Worm (Caenorhabditis elegans): ENCODE data around the gene Y42H9B.3.

Y42H9B.3 gene

ce11 chrIV:7988385-7988784 is 23.8 kb downstream of the Y42H9B.3 start, which contains the start of gene col-115:
Gene col-115, plus strand, starts transcription at chrIV:7988685.
- TF ChIP-seq tbx-2 (tag; optimal IDR thresholded peaks at IDR 0.05), result no peak
- no peak for TF ChIP-seq hlh-6 (tag; optimal IDR thresholded peaks at IDR 0.05)
- no peak for TF ChIP-seq ceh-34 (tag; optimal IDR thresholded peaks at IDR 0.05)
- no peak for TF ChIP-seq sdc-2 (tag; optimal IDR thresholded peaks at IDR 0.05)
- TF ChIP-seq ahr-1 (tag; optimal IDR thresholded peaks at IDR 0.05), result no peak
- TF ChIP-seq ttx-3 (tag; optimal IDR thresholded peaks at IDR 0.05), result no peak
- TF ChIP-seq odd-2 (tag; optimal IDR thresholded peaks at IDR 0.05), result no peak

- TF ChIP-seq mec-3 (tag; optimal IDR thresholded peaks at IDR 0.05; ENCODE audit: borderline replicate concordance), result no peak
- no peak for TF ChIP-seq sox-2 (GFP tag; IDR thresholded peaks at IDR 0.05)
- no peak for TF ChIP-seq F13H6.1 (tag; optimal IDR thresholded peaks at IDR 0.05)
- TF ChIP-seq madf-2 (tag; optimal IDR thresholded peaks at IDR 0.05), result no peak
- no peak for TF ChIP-seq ceh-9 (tag; optimal IDR thresholded peaks at IDR 0.05)
- TF ChIP-seq hlh-15 (tag; optimal IDR thresholded peaks at IDR 0.05), result no peak
- no peak for TF ChIP-seq ceh-2 (tag; optimal IDR thresholded peaks at IDR 0.05)
- TF ChIP-seq pax-1 (tag; optimal IDR thresholded peaks at IDR 0.05), result no peak
- no peak for TF ChIP-seq hlh-8 (tag; optimal IDR thresholded peaks at IDR 0.05)
- no peak for TF ChIP-seq dmd-4 (tag; optimal IDR thresholded peaks at IDR 0.05; ENCODE audit: borderline replicate concordance)
- TF ChIP-seq C38D4.7 (GFP tag; optimal IDR thresholded peaks at IDR 0.05), result no peak
Observed at ce11 chrIV:7987083-7987482, 25.1 kb downstream of the Y42H9B.3 start, which contains the start of gene mec-17. Gene mec-17, minus strand, starts transcription at chrIV:7987183.

- TF ChIP-seq K02D7.2 (tag; optimal IDR thresholded peaks at IDR 0.05), result no peak
- TF ChIP-seq elt-2 (tag; optimal IDR thresholded peaks at IDR 0.05), result peak; percentile 84
Observed at ce11 chrIV:7985737-7986136, 26.5 kb downstream of the Y42H9B.3 start.

- TF ChIP-seq ama-1 (optimal IDR thresholded peaks at IDR 0.05), result peak; percentile 13
- no peak for TF ChIP-seq ceh-19 (GFP tag; optimal IDR thresholded peaks at IDR 0.05)
- TF ChIP-seq ceh-18 (tag; optimal IDR thresholded peaks at IDR 0.05), result no peak
Observed at ce11 chrIV:7983728-7984346, 28.4 kb downstream of the Y42H9B.3 start.

ce11 chrIV:7983021-7983420 is 29.2 kb downstream of the Y42H9B.3 start:
- no peak for TF ChIP-seq rnt-1 (tag; optimal IDR thresholded peaks at IDR 0.05)
- TF ChIP-seq tbx-7 (tag; optimal IDR thresholded peaks at IDR 0.05), result no peak
- no peak for TF ChIP-seq K02D7.2 (tag; optimal IDR thresholded peaks at IDR 0.05)
- no peak for TF ChIP-seq unc-42 (tag; optimal IDR thresholded peaks at IDR 0.05)
- no peak for TF ChIP-seq nfya-1 (tag; optimal IDR thresholded peaks at IDR 0.05)
- no peak for TF ChIP-seq K09A11.1 (tag; optimal IDR thresholded peaks at IDR 0.05; ENCODE audit: insufficient read depth)
- no peak for TF ChIP-seq unc-86 (tag; optimal IDR thresholded peaks at IDR 0.05)
- no peak for TF ChIP-seq F13H6.1 (tag; optimal IDR thresholded peaks at IDR 0.05)
- TF ChIP-seq mec-3 (tag; optimal IDR thresholded peaks at IDR 0.05; ENCODE audit: borderline replicate concordance), result no peak
- no peak for TF ChIP-seq hlh-6 (tag; optimal IDR thresholded peaks at IDR 0.05)
- TF ChIP-seq pqm-1 (tag; optimal IDR thresholded peaks at IDR 0.05), result no peak
- no peak for TF ChIP-seq nhr-232 (tag; optimal IDR thresholded peaks at IDR 0.05)
- TF ChIP-seq pros-1 (tag; optimal IDR thresholded peaks at IDR 0.05), result no peak
- TF ChIP-seq dmd-4 (tag; optimal IDR thresholded peaks at IDR 0.05; ENCODE audit: borderline replicate concordance), result no peak
- TF ChIP-seq syd-9 (tag; optimal IDR thresholded peaks at IDR 0.05), result no peak
- no peak for TF ChIP-seq hlh-15 (tag; optimal IDR thresholded peaks at IDR 0.05)
- no peak for TF ChIP-seq nhr-11 (tag; optimal IDR thresholded peaks at IDR 0.05)
- no peak for TF ChIP-seq ceh-18 (tag; optimal IDR thresholded peaks at IDR 0.05)
